Fruit fly (Drosophila melanogaster): ENCODE results near the gene CAH5.

Gene CAH5

DNA sequence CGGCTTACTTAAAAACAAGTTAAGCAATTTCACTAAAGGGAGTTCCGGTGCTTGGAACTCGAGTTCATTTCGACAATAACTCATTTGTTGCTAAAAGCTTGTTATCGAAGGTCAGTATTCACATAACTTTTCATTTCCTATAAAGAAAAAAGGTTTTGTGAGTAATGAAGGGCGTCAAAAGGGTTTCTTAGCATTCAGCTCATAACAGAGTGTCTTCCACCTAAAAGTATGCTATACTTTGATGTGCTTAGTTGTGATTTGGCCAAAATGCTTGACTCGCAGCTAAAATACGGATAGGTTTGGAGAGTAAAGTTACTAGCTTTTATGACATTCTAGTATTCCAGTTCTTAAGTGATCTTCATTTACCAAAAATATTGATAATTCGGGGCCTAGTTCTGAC, 1.5 kb downstream of the CAH5 start (continued):
- TF ChIP-seq amos (GFP tag; IDR thresholded peaks at IDR 0.05; ENCODE audit: partially characterized antibody), result no peak
- no peak for TF ChIP-seq cad (GFP tag; optimal IDR thresholded peaks at IDR 0.05)
- no peak for TF ChIP-seq en (GFP tag; optimal IDR thresholded peaks at IDR 0.05)
- no peak for TF ChIP-seq Dref (GFP tag; IDR thresholded peaks at IDR 0.05)
- peak; percentile 63 for TF ChIP-seq Blimp-1 (GFP tag; optimal IDR thresholded peaks at IDR 0.05)
- TF ChIP-seq Mes4 (GFP tag; optimal IDR thresholded peaks at IDR 0.05), result no peak
- no peak for TF ChIP-seq CG13123 (GFP tag; optimal IDR thresholded peaks at IDR 0.05)
- no peak for TF ChIP-seq CG11723 (GFP tag; optimal IDR thresholded peaks at IDR 0.05)
- peak; percentile 11 for TF ChIP-seq bcd (GFP tag; optimal IDR thresholded peaks at IDR 0.05)
- TF ChIP-seq Doc2 (GFP tag; IDR thresholded peaks at IDR 0.05), result no peak
- no peak for TF ChIP-seq CG17385 (GFP tag; optimal IDR thresholded peaks at IDR 0.05)
- TF ChIP-seq Sox102F (GFP tag; optimal IDR thresholded peaks at IDR 0.05), result no peak
- TF ChIP-seq zen (tag; optimal IDR thresholded peaks at IDR 0.05), result no peak
- peak; percentile 84 for TF ChIP-seq Med (GFP tag)
- no peak for TF ChIP-seq ken (GFP tag; IDR thresholded peaks at IDR 0.05)
- no peak for TF ChIP-seq Hsf (GFP tag; optimal IDR thresholded peaks at IDR 0.05)
- no peak for TF ChIP-seq esg (GFP tag; conservative IDR thresholded peaks at IDR 0.05)
- no peak for TF ChIP-seq CG3847 (GFP tag; IDR thresholded peaks at IDR 0.05)
- no peak for TF ChIP-seq hkb (optimal IDR thresholded peaks at IDR 0.05)
- TF ChIP-seq hkb (GFP tag; IDR thresholded peaks at IDR 0.05), result no peak
- TF ChIP-seq dm (GFP tag; optimal IDR thresholded peaks at IDR 0.05), result no peak

dm6 chr3R:31265430-31265829, 3.0 kb downstream of the CAH5 start, which contains the start of gene ppk24:
TSS of gene ppk24 (plus strand) at chr3R:31265730.
- TF ChIP-seq Med (GFP tag), result peak; percentile 17
- no peak for TF ChIP-seq knrl (GFP tag; IDR thresholded peaks at IDR 0.05; ENCODE audit: partially characterized antibody)

DNA sequence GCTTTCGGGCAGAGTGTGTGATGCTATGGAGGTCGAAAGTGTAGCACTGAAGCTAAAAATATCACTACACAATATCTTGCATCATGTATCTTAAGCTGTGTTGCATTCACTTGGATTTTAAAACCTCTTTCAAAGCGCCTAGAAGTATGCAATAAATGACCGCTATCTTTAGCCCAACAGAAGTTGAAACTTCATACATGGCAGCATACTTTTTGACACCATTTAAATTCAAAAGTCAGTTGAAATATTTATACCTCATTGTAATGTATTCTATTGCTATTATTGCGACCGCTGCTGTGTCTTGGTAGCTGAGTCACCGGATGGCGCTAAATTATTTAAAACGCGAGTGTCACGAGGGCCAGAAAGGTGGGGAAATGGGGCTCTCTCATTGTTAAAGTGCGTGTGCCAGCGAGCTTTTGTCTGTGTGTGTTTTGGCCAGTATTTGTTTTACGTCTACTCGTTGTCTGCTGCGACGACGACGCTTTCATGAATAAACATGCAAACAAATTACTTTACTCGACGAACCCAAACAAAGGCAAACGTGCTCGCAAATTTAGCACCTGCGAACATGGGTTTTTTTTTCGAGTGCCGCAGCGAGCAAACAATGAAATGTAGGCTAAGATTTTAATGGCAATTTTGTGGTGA, 8.5 kb downstream of the CAH5 start:
- TF ChIP-seq CG11398 (GFP tag; optimal IDR thresholded peaks at IDR 0.05), result no peak
- peak; percentile 12 for TF ChIP-seq CG18599 (GFP tag; optimal IDR thresholded peaks at IDR 0.05)
- no peak for TF ChIP-seq CG7963 (GFP tag; IDR thresholded peaks at IDR 0.05; ENCODE audit: partially characterized antibody)
- no peak for TF ChIP-seq CG31441 (GFP tag; IDR thresholded peaks at IDR 0.05)
- peak; percentile 14 for TF ChIP-seq bab2 (GFP tag; optimal IDR thresholded peaks at IDR 0.05)
- no peak for TF ChIP-seq CG17328 (GFP tag; IDR thresholded peaks at IDR 0.05)
- no peak for TF ChIP-seq CG16815 (GFP tag; optimal IDR thresholded peaks at IDR 0.05)
- peak; percentile 66 for TF ChIP-seq Med (GFP tag)
- peak; percentile 21 for TF ChIP-seq dmrt99B (tag; optimal IDR thresholded peaks at IDR 0.05)
- TF ChIP-seq Hr51 (GFP tag; optimal IDR thresholded peaks at IDR 0.05), result peak in 1 of 2 experiments; percentile 34
- 0 out of 2 replicates have a peak, but pooled peaks have one; percentile 10 for TF ChIP-seq esg (GFP tag; conservative IDR thresholded peaks at IDR 0.05)
- TF ChIP-seq BtbVII (GFP tag; optimal IDR thresholded peaks at IDR 0.05), result no peak
- peak; percentile 6 for TF ChIP-seq CTCF (GFP tag; optimal IDR thresholded peaks at IDR 0.05)
- TF ChIP-seq Hr3 (GFP tag; optimal IDR thresholded peaks at IDR 0.05), result no peak
- no peak for TF ChIP-seq CG3995 (GFP tag; optimal IDR thresholded peaks at IDR 0.05)
- TF ChIP-seq sd (tag; optimal IDR thresholded peaks at IDR 0.05), result no peak
- no peak for TF ChIP-seq da (GFP tag; optimal IDR thresholded peaks at IDR 0.05)
- TF ChIP-seq Tbp (GFP tag; optimal IDR thresholded peaks at IDR 0.05), result no peak
- peak; percentile 16; the same call in 1 of the 2 replicates for TF ChIP-seq vvl (GFP tag; IDR thresholded peaks at IDR 0.05)
- peak; percentile 20 for TF ChIP-seq CG7556 (GFP tag; optimal IDR thresholded peaks at IDR 0.05)
- TF ChIP-seq CG4617 (GFP tag; optimal IDR thresholded peaks at IDR 0.05; ENCODE audit: borderline replicate concordance), result no peak
- TF ChIP-seq pnt (GFP tag; optimal IDR thresholded peaks at IDR 0.05), result no peak
- peak; percentile 6 for TF ChIP-seq CG15514 (GFP tag; optimal IDR thresholded peaks at IDR 0.05)
- TF ChIP-seq CG18011 (GFP tag; optimal IDR thresholded peaks at IDR 0.05), result peak; percentile 93
- no peak for TF ChIP-seq pan (optimal IDR thresholded peaks at IDR 0.05)
- peak in 1 of 2 experiments; percentile 8 for TF ChIP-seq pan (GFP tag; optimal IDR thresholded peaks at IDR 0.05 in 1 of 2, IDR thresholded peaks at IDR 0.05 in 1 of 2)
- peak; percentile 28 for TF ChIP-seq Hmr (GFP tag; optimal IDR thresholded peaks at IDR 0.05)
- no peak for TF ChIP-seq her (GFP tag; optimal IDR thresholded peaks at IDR 0.05)
- TF ChIP-seq sug (tag; optimal IDR thresholded peaks at IDR 0.05), result no peak
